Worm (Caenorhabditis elegans): Measurements from ENCODE around the gene B0547.2.

The B0547.2 gene

DNA sequence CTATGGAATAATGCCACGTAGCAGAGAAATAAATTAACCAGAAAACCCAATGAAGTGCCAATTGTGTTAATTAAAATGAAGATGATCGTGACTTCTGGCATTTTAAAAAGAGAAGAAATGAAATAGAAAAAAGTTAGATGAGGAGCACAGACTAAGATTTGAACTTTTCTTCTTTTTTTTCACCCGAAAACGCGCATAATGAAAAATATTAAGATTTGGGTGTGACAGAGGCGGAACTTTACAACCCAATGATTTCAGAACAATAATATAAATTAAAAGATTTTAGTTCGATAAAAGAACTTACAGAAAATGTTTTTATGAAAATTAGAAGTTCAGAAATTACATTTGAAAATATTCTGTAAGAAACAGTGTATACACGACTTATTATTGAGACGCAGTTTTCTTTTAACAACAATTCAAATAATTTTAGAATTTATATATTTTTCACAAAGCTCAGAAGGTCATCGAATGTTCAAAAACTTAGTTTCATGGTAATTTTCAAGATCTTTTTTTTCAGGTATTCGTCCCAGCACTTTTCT is at the start of gene B0547.2, which contains the start of gene srd-8:
TSS of gene B0547.2 (plus strand) at position 489 of the 539 bp plus-strand sequence.
TSS of gene srd-8 (minus strand) at position 101 of the 539 bp plus-strand sequence.
- no peak for TF ChIP-seq him-1 (tag; optimal IDR thresholded peaks at IDR 0.05)
- TF ChIP-seq dao-5 (tag; optimal IDR thresholded peaks at IDR 0.05), result no peak
- TF ChIP-seq W03F9.2 (tag; optimal IDR thresholded peaks at IDR 0.05), result no peak

DNA sequence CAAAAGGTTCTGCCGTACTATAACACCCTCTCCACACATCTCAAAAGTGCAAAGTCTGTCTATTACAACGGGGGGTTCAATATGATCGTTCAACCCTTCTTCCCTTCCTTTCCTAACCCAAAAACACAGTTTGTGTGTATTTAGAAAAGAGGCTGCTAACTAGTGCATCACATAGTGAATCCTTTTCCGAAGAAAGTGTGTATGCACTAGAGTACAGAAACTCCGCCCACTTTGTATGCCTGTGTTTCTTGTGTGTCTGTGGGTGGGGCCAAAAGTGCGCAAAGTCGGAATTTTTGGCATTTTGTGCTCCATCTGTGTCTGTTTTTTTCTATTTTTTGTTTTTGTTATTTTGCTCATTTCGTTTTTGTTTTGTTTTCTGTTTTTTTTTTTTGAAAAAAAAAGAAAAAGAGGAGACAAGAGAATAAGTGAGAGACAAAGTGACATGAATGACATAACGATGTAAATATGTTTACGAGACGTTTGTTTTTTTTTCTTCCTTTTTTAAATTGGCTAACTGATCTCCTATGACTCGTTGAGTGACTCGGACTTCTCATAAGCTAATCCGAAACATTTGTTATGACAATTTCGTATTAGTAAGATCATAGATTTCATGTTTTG is 47.2 kb upstream of the B0547.2 start:
- no peak for TF ChIP-seq W03F9.2 (tag; optimal IDR thresholded peaks at IDR 0.05)
- no peak for TF ChIP-seq dao-5 (tag; optimal IDR thresholded peaks at IDR 0.05)
- no peak for TF ChIP-seq him-1 (tag; optimal IDR thresholded peaks at IDR 0.05)

DNA sequence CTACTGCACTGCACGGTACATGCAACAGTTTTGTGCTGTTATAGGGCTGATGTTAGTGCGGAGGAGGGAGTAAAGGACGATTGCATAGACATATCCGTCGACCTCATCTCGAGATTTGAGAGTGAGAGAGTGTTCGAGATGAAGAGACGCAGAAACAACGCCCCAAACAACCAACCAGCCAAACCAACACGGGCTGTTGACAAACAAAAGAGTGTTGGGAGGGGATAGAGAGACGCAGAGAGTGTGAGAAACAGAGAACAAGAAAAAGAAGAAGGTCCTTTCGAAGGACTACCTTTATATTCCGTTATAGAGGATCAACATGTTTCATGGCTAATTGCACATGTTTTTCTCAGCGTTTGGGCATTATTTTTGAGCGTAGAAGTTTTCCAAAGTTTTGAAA is 45.5 kb upstream of the B0547.2 start:
- no peak for TF ChIP-seq W03F9.2 (tag; optimal IDR thresholded peaks at IDR 0.05)
- TF ChIP-seq dao-5 (tag; optimal IDR thresholded peaks at IDR 0.05), result no peak
- no peak for TF ChIP-seq him-1 (tag; optimal IDR thresholded peaks at IDR 0.05)

DNA sequence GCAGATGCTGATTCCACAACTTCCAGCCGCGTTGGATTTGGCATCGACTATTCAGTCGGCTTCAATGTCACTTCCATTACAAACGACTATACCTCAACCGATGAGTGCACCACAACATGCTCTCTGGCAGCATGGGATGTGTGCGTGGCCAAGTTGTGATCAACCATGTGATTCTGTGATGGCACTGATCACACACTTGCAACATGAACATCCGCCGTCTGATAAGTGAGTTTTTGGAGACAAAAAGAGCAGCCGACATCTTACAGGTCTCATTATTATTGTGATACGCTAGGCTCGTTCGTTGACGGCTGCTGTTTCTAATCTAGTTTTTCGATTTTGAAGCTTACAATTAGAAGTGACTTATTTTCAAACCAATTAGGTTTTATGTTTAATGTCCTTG is 43.4 kb upstream of the B0547.2 start:
- TF ChIP-seq him-1 (tag; optimal IDR thresholded peaks at IDR 0.05), result no peak
- no peak for TF ChIP-seq dao-5 (tag; optimal IDR thresholded peaks at IDR 0.05)
- TF ChIP-seq W03F9.2 (tag; optimal IDR thresholded peaks at IDR 0.05), result no peak

DNA sequence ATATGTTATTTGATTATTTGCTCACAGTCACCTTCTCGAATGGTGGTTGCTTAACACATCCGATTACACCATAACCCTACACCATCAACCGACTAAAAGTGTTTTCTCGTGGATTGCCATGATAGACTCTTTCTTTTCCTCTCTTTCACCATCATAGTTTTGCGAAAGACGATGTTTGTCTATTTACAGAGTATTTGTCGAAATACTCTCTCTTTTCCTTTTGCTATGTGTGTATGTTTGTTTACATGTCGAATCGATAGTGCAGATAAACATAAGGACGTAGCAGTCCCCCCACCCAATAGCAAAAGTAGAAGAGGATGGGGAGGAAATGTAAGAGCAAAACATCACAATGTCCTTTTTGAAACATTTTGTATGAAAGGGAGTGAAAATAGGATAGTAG is 42.5 kb upstream of the B0547.2 start:
- TF ChIP-seq him-1 (tag; optimal IDR thresholded peaks at IDR 0.05), result no peak
- no peak for TF ChIP-seq dao-5 (tag; optimal IDR thresholded peaks at IDR 0.05)
- no peak for TF ChIP-seq W03F9.2 (tag; optimal IDR thresholded peaks at IDR 0.05)

DNA sequence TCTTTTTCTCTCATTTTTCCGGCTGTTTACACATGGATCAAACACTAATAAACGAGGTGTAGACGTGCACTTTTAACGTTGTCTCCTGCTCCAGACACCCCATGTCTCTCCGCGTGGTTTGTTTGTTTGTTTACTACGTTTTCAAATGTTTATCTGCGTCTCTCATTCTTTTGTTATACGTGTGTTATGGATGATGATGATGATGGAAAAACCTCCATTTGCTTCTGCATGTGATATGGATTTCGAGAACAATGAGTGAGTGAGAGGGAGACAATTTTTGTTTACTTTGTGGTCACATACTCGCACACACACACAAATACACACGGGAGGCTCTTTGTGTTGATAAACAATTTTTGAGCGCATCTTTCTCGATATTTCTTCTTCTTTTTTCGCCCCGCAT is 41.3 kb upstream of the B0547.2 start:
- TF ChIP-seq dao-5 (tag; optimal IDR thresholded peaks at IDR 0.05) (no peak), W03F9.2 (tag; optimal IDR thresholded peaks at IDR 0.05) (no peak), him-1 (tag; optimal IDR thresholded peaks at IDR 0.05) (no peak)

DNA sequence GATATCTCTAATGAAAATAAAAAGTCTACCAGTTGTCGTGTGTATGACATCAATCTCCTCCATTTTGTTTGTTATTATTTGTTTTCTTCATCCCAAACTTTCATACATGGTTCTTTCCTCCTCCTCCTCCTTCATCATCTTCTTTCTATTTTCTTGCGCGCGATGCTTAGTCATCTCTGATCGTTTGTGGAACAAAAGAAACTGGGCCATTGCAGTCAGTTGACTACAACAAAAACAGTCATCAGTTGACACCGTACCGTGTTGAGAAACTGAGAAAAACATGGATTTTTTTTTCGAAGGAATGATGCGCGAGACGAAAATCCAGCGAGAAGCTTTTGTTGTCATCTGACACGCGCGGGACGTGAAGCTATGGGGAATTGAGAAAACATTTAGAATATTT is 40.6 kb upstream of the B0547.2 start:
- TF ChIP-seq dao-5 (tag; optimal IDR thresholded peaks at IDR 0.05), result no peak
- TF ChIP-seq W03F9.2 (tag; optimal IDR thresholded peaks at IDR 0.05), result no peak

DNA sequence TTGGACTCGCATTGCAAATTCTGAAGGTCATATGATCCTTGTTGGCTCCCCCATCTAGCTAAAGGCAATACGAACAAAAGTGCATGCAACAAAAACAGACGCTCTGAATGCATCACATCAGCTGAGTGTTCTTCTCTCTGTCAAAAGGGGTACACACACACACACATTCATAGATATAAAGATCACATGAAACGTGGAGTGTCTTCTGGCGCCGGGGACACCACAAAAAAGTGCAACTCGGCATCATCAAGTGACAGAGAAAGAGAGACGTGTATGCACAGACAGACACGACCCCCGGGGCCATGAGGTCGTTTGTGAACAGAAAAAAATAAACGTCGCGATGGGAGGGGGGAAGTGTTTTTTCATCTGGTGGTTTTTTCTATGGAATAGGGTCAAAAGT is 38.5 kb upstream of the B0547.2 start:
- TF ChIP-seq dao-5 (tag; optimal IDR thresholded peaks at IDR 0.05), result no peak
- peak; percentile 42 for TF ChIP-seq W03F9.2 (tag; optimal IDR thresholded peaks at IDR 0.05)
- peak; percentile 95 for TF ChIP-seq him-1 (tag; optimal IDR thresholded peaks at IDR 0.05)

DNA sequence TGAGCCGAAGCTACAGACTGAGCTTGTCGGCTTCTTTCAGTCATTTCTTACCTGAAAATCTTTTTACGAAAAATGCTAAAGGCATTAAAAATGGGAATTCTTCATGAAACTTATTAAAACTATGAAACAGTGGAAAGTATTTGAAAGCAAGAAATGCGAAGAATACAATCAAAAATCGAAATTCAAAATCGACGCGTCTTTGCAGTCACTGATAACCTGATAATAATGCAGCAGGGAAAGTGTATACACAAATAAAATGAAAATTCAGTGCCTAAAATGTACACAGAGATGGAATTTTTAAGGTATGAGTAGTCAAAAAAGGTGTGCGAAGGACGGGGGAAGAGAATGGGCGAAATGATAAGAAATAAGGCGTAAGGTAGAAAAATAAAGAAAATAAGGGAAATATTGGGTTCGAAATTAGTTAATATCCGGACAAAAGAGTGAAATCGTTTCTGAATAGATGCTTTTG is 31.2 kb upstream of the B0547.2 start, which contains the start of gene C39H7.4:
TSS of gene C39H7.4 (minus strand) at position 51 of the 469 bp plus-strand sequence.
- TF ChIP-seq him-1 (tag; optimal IDR thresholded peaks at IDR 0.05) (no peak), W03F9.2 (tag; optimal IDR thresholded peaks at IDR 0.05) (no peak), dao-5 (tag; optimal IDR thresholded peaks at IDR 0.05) (no peak)

DNA sequence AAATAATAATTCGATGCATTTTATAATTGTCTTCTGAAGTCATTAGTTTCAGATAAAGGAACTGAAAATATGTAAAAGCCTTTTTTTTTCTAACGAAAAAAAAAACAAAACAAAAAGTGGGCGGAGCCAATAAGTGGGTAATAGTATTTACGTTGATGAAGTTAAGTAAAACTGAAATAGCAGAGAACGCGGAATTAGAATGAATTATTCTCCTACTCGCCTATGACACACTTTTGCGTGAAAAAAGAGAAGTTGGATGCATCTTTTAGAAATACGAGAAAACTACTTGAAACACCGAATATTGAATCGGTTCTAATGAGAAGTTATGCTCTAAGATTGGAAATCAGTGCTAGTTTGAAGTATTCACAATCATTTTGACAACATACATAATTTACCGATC is 26.2 kb upstream of the B0547.2 start, which contains the start of gene srsx-16:
TSS of gene srsx-16 (minus strand) at position 101 of the 400 bp plus-strand sequence.
- TF ChIP-seq dao-5 (tag; optimal IDR thresholded peaks at IDR 0.05) (no peak), him-1 (tag; optimal IDR thresholded peaks at IDR 0.05) (no peak), W03F9.2 (tag; optimal IDR thresholded peaks at IDR 0.05) (no peak)

DNA sequence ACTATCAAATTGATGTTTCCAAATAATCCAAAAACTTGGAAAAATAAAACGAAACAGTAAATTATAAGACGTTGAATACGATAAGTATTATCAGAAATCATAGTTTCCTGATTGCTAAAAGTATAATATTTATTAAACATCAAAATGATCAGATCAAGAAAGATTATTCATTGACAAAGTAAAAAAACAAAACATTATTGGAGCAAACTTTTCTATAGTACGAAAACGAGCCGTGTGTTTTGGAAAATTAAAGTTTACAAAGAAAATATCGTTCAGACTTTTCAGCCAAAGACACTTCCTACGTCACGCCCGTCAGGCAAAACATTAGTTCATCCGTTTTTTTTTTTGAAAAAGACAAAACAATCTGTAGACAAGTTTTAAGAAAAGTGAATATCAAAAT is 22.1 kb upstream of the B0547.2 start, which contains the start of gene srsx-15:
TSS of gene srsx-15 (minus strand) at position 101 of the 400 bp plus-strand sequence.
- TF ChIP-seq him-1 (tag; optimal IDR thresholded peaks at IDR 0.05) (no peak), dao-5 (tag; optimal IDR thresholded peaks at IDR 0.05) (no peak), W03F9.2 (tag; optimal IDR thresholded peaks at IDR 0.05) (no peak)

DNA sequence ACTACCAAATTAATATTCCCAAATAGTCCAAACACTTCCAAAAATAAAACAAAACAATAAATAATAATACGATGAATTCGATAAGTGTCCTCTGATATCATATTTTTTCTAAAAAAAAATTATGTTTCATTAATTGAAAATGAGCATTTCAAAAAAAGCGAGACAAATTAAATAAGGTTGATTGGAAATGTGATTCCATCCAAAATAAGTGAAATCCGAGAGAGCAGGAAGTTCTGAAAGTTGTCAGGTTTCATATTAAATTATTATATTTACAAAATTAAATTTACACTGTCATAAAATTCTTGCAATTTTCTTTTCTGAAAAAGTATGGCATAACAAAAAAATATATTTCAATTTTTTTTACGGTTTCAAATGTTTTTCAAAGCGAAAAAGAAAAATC is 18.7 kb upstream of the B0547.2 start, which contains the start of gene srsx-14:
TSS of gene srsx-14 (minus strand) at position 101 of the 400 bp plus-strand sequence.
- TF ChIP-seq dao-5 (tag; optimal IDR thresholded peaks at IDR 0.05) (no peak), W03F9.2 (tag; optimal IDR thresholded peaks at IDR 0.05) (no peak)

DNA sequence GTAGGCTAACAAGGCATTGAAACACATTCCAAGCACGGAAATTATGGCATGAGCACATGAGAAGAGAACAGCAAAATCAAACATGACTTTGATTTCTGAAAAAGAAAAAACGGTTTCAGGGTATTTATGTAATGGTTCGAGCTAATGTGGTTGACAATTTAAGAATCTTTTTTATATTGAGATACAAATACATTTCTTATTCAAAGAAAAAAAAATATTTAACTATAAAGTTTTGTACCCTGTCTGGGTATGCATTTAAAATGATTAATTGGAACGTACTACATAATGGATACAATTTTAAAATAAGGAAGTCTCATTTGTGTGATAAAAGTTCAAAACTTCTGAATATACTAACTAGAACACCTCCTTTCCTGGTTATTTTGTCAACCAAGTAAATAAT is 15.6 kb upstream of the B0547.2 start, which contains the start of gene srd-12:
TSS of gene srd-12 (minus strand) at position 101 of the 400 bp plus-strand sequence.
- TF ChIP-seq him-1 (tag; optimal IDR thresholded peaks at IDR 0.05), result no peak
- no peak for TF ChIP-seq W03F9.2 (tag; optimal IDR thresholded peaks at IDR 0.05)
- no peak for TF ChIP-seq dao-5 (tag; optimal IDR thresholded peaks at IDR 0.05)

DNA sequence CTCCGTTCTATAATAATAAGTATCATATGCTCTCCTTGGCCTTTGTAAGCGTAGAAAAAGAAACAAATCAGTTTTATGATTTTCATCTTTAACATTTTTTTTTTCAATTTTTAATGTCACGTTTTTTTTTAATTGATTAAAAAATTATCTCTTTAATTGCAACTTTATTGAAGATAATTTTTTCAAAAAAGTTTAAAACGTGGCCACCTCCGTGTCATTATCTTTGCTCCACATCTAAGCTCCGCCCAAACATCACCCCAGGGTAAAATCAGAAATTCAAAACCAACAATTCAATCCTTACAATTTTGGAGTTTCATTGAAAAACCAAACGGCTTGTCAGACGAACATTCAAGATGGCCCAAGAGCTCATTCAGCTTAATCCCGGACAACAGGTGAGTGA is 14.2 kb upstream of the B0547.2 start, which contains the start of gene ttbk-8.2:
TSS of gene ttbk-8.2 (plus strand) at position 301 of the 400 bp plus-strand sequence.
- no peak for TF ChIP-seq him-1 (tag; optimal IDR thresholded peaks at IDR 0.05)
